Worm (Caenorhabditis elegans) whole organism, early embryonic: ENCODE measurements around the gene pas-1.

ENCODE experiments used
- B0310.2 ChIP-seq: sonication (generic microtip); optimal IDR thresholded peaks from 2 replicates; lab custom pipeline; 2016; ENCODE audit warnings: mild to moderate bottlenecking, missing genetic modification characterization, missing compliant biosample characterization
- F13C5.2 ChIP-seq: sonication (generic microtip); optimal IDR thresholded peaks from 2 replicates; lab custom pipeline; 2017; ENCODE audit warnings: mild to moderate bottlenecking, missing genetic modification characterization, inconsistent platforms, missing compliant biosample characterization
- aly-1 ChIP-seq: sonication (generic microtip); optimal IDR thresholded peaks from 2 replicates; lab custom pipeline; 2016; ENCODE audit warnings: missing genetic modification characterization, missing compliant biosample characterization
- ama-1 ChIP-seq: fragments of 150-350 bp; optimal IDR thresholded peaks from 2 replicates; lab custom pipeline; 2014
- ceh-13 ChIP-seq: fragments of 200-800 bp; sonication (Bioruptor generic); optimal IDR thresholded peaks from 2 replicates; lab custom pipeline; 2018; ENCODE audit warnings: mild to moderate bottlenecking, missing genetic modification characterization, missing compliant biosample characterization
- ceh-36 ChIP-seq: sonication (generic microtip); optimal IDR thresholded peaks from 2 replicates; lab custom pipeline; 2016; ENCODE audit warnings: missing genetic modification characterization, inconsistent platforms, missing compliant biosample characterization
- ets-7 ChIP-seq: sonication (generic microtip); optimal IDR thresholded peaks from 2 replicates; lab custom pipeline; 2016; ENCODE audit warnings: missing genotype, missing genetic modification characterization, missing compliant biosample characterization
- flt-1 ChIP-seq: fragments of 200-800 bp; sonication (Bioruptor generic); IDR thresholded peaks from 2 replicates; pipeline ENCODE4 v1.3.6; 2022; ENCODE audit warnings: missing genetic modification characterization, missing compliant biosample characterization
- hmbx-1 ChIP-seq: sonication (generic microtip); optimal IDR thresholded peaks from 2 replicates; lab custom pipeline; 2016; ENCODE audit warnings: mild to moderate bottlenecking, missing genetic modification characterization, missing compliant biosample characterization
- hmg-4 ChIP-seq: fragments of 200-800 bp; sonication (Bioruptor generic); optimal IDR thresholded peaks from 2 replicates; lab custom pipeline; 2018; ENCODE audit warnings: mild to moderate bottlenecking, missing genetic modification characterization, missing compliant biosample characterization
- hnd-1 ChIP-seq: sonication (generic microtip); optimal IDR thresholded peaks from 2 replicates; lab custom pipeline; 2016; ENCODE audit warnings: missing genetic modification characterization, missing compliant biosample characterization
- pes-1 ChIP-seq: fragments of 200-800 bp; sonication (Bioruptor generic); IDR thresholded peaks from 2 replicates; pipeline ENCODE4 v1.3.6; 2022; ENCODE audit warnings: missing genetic modification reagents, missing genetic modification characterization, missing compliant biosample characterization
- scrt-1 ChIP-seq: fragments of 200-800 bp; sonication (Bioruptor generic); IDR thresholded peaks from 2 replicates; pipeline ENCODE4 v1.3.6; 2022; ENCODE audit warnings: missing genetic modification characterization, missing compliant biosample characterization
- sea-1 ChIP-seq: fragments of 200-800 bp; sonication (Bioruptor generic); conservative IDR thresholded peaks from 2 replicates; pipeline ENCODE4 v1.3.6; 2022; ENCODE audit warnings: missing genetic modification characterization, missing compliant biosample characterization
- tbx-11 ChIP-seq: fragments of 200-800 bp; sonication (Bioruptor generic); IDR thresholded peaks from 2 replicates; pipeline ENCODE4 v1.3.6; 2022; ENCODE audit warnings: missing genetic modification characterization, missing compliant biosample characterization
- tbx-37 ChIP-seq: fragments of 200-800 bp; sonication (Bioruptor generic); conservative IDR thresholded peaks from 2 replicates; pipeline ENCODE4 v1.3.6; 2022; ENCODE audit warnings: missing genetic modification reagents, missing genetic modification characterization, missing compliant biosample characterization
- tra-4 ChIP-seq: sonication (generic microtip); optimal IDR thresholded peaks from 2 replicates; lab custom pipeline; 2017; ENCODE audit warnings: missing genetic modification characterization, missing compliant biosample characterization

Gene pas-1

ce11 chrV:14439236-14439635 lies 16.8 kb upstream of the pas-1 start:
- TF ChIP-seq flt-1 (GFP tag; lab: Robert Waterston, UW): no peak

- TF ChIP-seq ceh-13 (GFP tag; lab: Kevin White, UChicago): no peak
- no peak for TF ChIP-seq hmbx-1
- no peak for TF ChIP-seq scrt-1
- no peak for TF ChIP-seq hnd-1 (tag; lab: Kevin White, UChicago)
- no peak for TF ChIP-seq ama-1 (lab: Kevin White, UChicago)
- no peak for TF ChIP-seq hmg-4
- TF ChIP-seq F13C5.2 (tag; lab: Kevin White, UChicago): no peak
- no peak for TF ChIP-seq tra-4
- TF ChIP-seq pes-1 (GFP tag; lab: Robert Waterston, UW): no peak
- TF ChIP-seq B0310.2 (tag; lab: Kevin White, UChicago): no peak
- no peak for TF ChIP-seq aly-1
- no peak for TF ChIP-seq tbx-37 (GFP tag; lab: Robert Waterston, UW)
- TF ChIP-seq ceh-36 (tag; lab: Kevin White, UChicago): no peak
- no peak for TF ChIP-seq flt-1 (GFP tag; lab: Robert Waterston, UW)
- TF ChIP-seq tbx-11 (GFP tag; lab: Robert Waterston, UW): no peak
Observed at ce11 chrV:14438099-14438739, 15.8 kb upstream of the pas-1 start.

- no peak for TF ChIP-seq flt-1 (GFP tag; lab: Robert Waterston, UW)
- no peak for TF ChIP-seq aly-1
- TF ChIP-seq scrt-1: no peak
- no peak for TF ChIP-seq hmbx-1
- no peak for TF ChIP-seq B0310.2 (tag; lab: Kevin White, UChicago)
- no peak for TF ChIP-seq ceh-36 (tag; lab: Kevin White, UChicago)
- no peak for TF ChIP-seq pes-1 (GFP tag; lab: Robert Waterston, UW)
- TF ChIP-seq F13C5.2 (tag; lab: Kevin White, UChicago): no peak
- no peak for TF ChIP-seq tbx-11 (GFP tag; lab: Robert Waterston, UW)
Observed at ce11 chrV:14437355-14437754, 14.9 kb upstream of the pas-1 start.

ce11 chrV:14436195-14436594 lies 13.8 kb upstream of the pas-1 start:
- TF ChIP-seq flt-1 (GFP tag; lab: Robert Waterston, UW) (no peak), tbx-11 (GFP tag; lab: Robert Waterston, UW) (no peak), hnd-1 (tag; lab: Kevin White, UChicago) (no peak), ceh-13 (GFP tag; lab: Kevin White, UChicago) (no peak), ama-1 (lab: Kevin White, UChicago) (no peak), pes-1 (GFP tag; lab: Robert Waterston, UW) (no peak), tbx-37 (GFP tag; lab: Robert Waterston, UW) (no peak), scrt-1 (no peak), ceh-36 (tag; lab: Kevin White, UChicago) (no peak), aly-1 (no peak)

- TF ChIP-seq ceh-13 (GFP tag; lab: Kevin White, UChicago) (no peak), pes-1 (GFP tag; lab: Robert Waterston, UW) (no peak), ceh-36 (tag; lab: Kevin White, UChicago) (peak; percentile 71)
Observed at ce11 chrV:14433584-14433983, 11.2 kb upstream of the pas-1 start.

- TF ChIP-seq B0310.2 (tag; lab: Kevin White, UChicago): no peak
- TF ChIP-seq hnd-1 (tag; lab: Kevin White, UChicago): no peak
Observed at ce11 chrV:14432259-14432658, 9.8 kb upstream of the pas-1 start, which contains the start of gene egl-1. Gene egl-1, minus strand, starts transcription at chrV:14432359.

ce11 chrV:14428865-14429264 lies 6.4 kb upstream of the pas-1 start, which contains the start of gene F23B12.1:
Gene F23B12.1, plus strand, starts transcription at chrV:14429165.
- no peak for TF ChIP-seq tbx-11 (GFP tag; lab: Robert Waterston, UW)
- no peak for TF ChIP-seq hmg-4
- no peak for TF ChIP-seq B0310.2 (tag; lab: Kevin White, UChicago)
- TF ChIP-seq ceh-36 (tag; lab: Kevin White, UChicago): no peak
- TF ChIP-seq flt-1 (GFP tag; lab: Robert Waterston, UW): no peak
- TF ChIP-seq hmbx-1: no peak
- TF ChIP-seq sea-1 (GFP tag; lab: Robert Waterston, UW): no peak
- TF ChIP-seq tbx-37 (GFP tag; lab: Robert Waterston, UW): no peak
- TF ChIP-seq ama-1 (lab: Kevin White, UChicago): no peak
- no peak for TF ChIP-seq F13C5.2 (tag; lab: Kevin White, UChicago)
- no peak for TF ChIP-seq hnd-1 (tag; lab: Kevin White, UChicago)
- no peak for TF ChIP-seq ceh-13 (GFP tag; lab: Kevin White, UChicago)
- TF ChIP-seq pes-1 (GFP tag; lab: Robert Waterston, UW): no peak
- TF ChIP-seq aly-1: no peak
- TF ChIP-seq ets-7: no peak

- TF ChIP-seq sea-1 (GFP tag; lab: Robert Waterston, UW): no peak
- no peak for TF ChIP-seq pes-1 (GFP tag; lab: Robert Waterston, UW)
- TF ChIP-seq ceh-36 (tag; lab: Kevin White, UChicago): peak; percentile 34
- TF ChIP-seq aly-1: no peak
Observed at ce11 chrV:14427069-14427825, 4.8 kb upstream of the pas-1 start.
